Worm (Caenorhabditis elegans) whole organism, L4 larva: ENCODE measurements around the gene dsl-5.

ENCODE experiments used
- F10B5.3 ChIP-seq: sonication (generic microtip); optimal IDR thresholded peaks from 2 replicates; lab custom pipeline; 2016; ENCODE audit warnings: mild to moderate bottlenecking, missing genetic modification characterization, missing compliant biosample characterization
- Y5F2A.4 ChIP-seq: fragments of 200-800 bp; sonication (Bioruptor generic); optimal IDR thresholded peaks from 2 replicates; lab custom pipeline; 2018; ENCODE audit warnings: mild to moderate bottlenecking, missing genetic modification characterization, missing compliant biosample characterization
- Y75B8A.6 ChIP-seq: fragments of 200-800 bp; sonication (Bioruptor generic); IDR thresholded peaks from 2 replicates; pipeline ENCODE4 v1.3.6; 2022; ENCODE audit warnings: missing genetic modification reagents, missing genetic modification characterization, missing compliant biosample characterization
- aly-2 ChIP-seq: sonication (generic microtip); optimal IDR thresholded peaks from 2 replicates; lab custom pipeline; 2018; ENCODE audit warnings: missing biosample characterization, missing genetic modification characterization
- egl-43 ChIP-seq: fragments of 200-800 bp; sonication (Bioruptor generic); IDR thresholded peaks from 2 replicates; pipeline ENCODE4 v1.3.6; 2022; ENCODE audit warnings: missing genetic modification reagents, missing genetic modification characterization, missing compliant biosample characterization
- nhr-237 ChIP-seq: sonication (generic microtip); optimal IDR thresholded peaks from 2 replicates; lab custom pipeline; 2017; ENCODE audit warnings: missing biosample characterization, missing genetic modification characterization
- nhr-28 ChIP-seq: fragments of 150-350 bp; optimal IDR thresholded peaks from 2 replicates; lab custom pipeline; 2014; ENCODE audit warnings: missing biosample characterization, missing genetic modification characterization
- nhr-48 ChIP-seq: sonication (generic microtip); optimal IDR thresholded peaks from 2 replicates; lab custom pipeline; 2016; ENCODE audit warnings: mild to moderate bottlenecking, missing genetic modification characterization, missing compliant biosample characterization
- zag-1 ChIP-seq: fragments of 150-350 bp; optimal IDR thresholded peaks from 2 replicates; lab custom pipeline; 2014; ENCODE audit warnings: missing biosample characterization, missing genetic modification characterization

- TF ChIP-seq zag-1, result no peak
- no peak for TF ChIP-seq F10B5.3 (tag; lab: Kevin White, UChicago)
- no peak for TF ChIP-seq nhr-48 (tag; lab: Kevin White, UChicago)
- TF ChIP-seq Y75B8A.6, result no peak
- TF ChIP-seq Y5F2A.4 (GFP tag; lab: Kevin White, UChicago), result no peak
- no peak for TF ChIP-seq egl-43
- TF ChIP-seq aly-2, result no peak
- TF ChIP-seq nhr-237 (tag; lab: Kevin White, UChicago), result no peak
- TF ChIP-seq nhr-28 (tag; lab: Kevin White, UChicago), result no peak
Observed at ce11 chrIV:11638016-11638415, 17.2 kb upstream of the dsl-5 start, which contains the start of gene rbm-17.
